Worm (Caenorhabditis elegans) whole organism, early embryonic: Measurements from ENCODE around the gene csr-1.

Source experiments
- B0310.2 ChIP-seq: sonication (generic microtip); optimal IDR thresholded peaks from 2 replicates; lab custom pipeline; 2016; ENCODE audit warnings: mild to moderate bottlenecking, missing genetic modification characterization, missing compliant biosample characterization
- ama-1 ChIP-seq: fragments of 150-350 bp; optimal IDR thresholded peaks from 2 replicates; lab custom pipeline; 2014
- ceh-13 ChIP-seq: fragments of 200-800 bp; sonication (Bioruptor generic); optimal IDR thresholded peaks from 2 replicates; lab custom pipeline; 2018; ENCODE audit warnings: mild to moderate bottlenecking, missing genetic modification characterization, missing compliant biosample characterization
- flt-1 ChIP-seq: fragments of 200-800 bp; sonication (Bioruptor generic); IDR thresholded peaks from 2 replicates; pipeline ENCODE4 v1.3.6; 2022; ENCODE audit warnings: missing genetic modification characterization, missing compliant biosample characterization
- scrt-1 ChIP-seq: fragments of 200-800 bp; sonication (Bioruptor generic); IDR thresholded peaks from 2 replicates; pipeline ENCODE4 v1.3.6; 2022; ENCODE audit warnings: missing genetic modification characterization, missing compliant biosample characterization
- sea-1 ChIP-seq: fragments of 200-800 bp; sonication (Bioruptor generic); conservative IDR thresholded peaks from 2 replicates; pipeline ENCODE4 v1.3.6; 2022; ENCODE audit warnings: missing genetic modification characterization, missing compliant biosample characterization
- tbx-37 ChIP-seq: fragments of 200-800 bp; sonication (Bioruptor generic); conservative IDR thresholded peaks from 2 replicates; pipeline ENCODE4 v1.3.6; 2022; ENCODE audit warnings: missing genetic modification reagents, missing genetic modification characterization, missing compliant biosample characterization

ce11 chrIV:7967006-7967405 is 9.9 kb downstream of the csr-1 start, which contains the start of gene F57H12.5:
- TF ChIP-seq flt-1 (GFP tag; lab: Robert Waterston, UW) = no peak
- TF ChIP-seq ama-1 (lab: Kevin White, UChicago) = no peak
- no peak for TF ChIP-seq ceh-13 (GFP tag; lab: Kevin White, UChicago)
- no peak for TF ChIP-seq B0310.2
- TF ChIP-seq sea-1 (GFP tag; lab: Robert Waterston, UW) = no peak
- TF ChIP-seq scrt-1 (GFP tag; lab: Robert Waterston, UW) = no peak
- TF ChIP-seq tbx-37 (GFP tag; lab: Robert Waterston, UW) = no peak
